Fruit fly (Drosophila melanogaster) whole organism, embryonic: ENCODE measurements around the gene CG2493.

Experiments
- CG10267 ChIP-seq: fragments of 200-800 bp; sonication (Bioruptor generic); optimal IDR thresholded peaks from 2 replicates; lab custom pipeline; 2018; ENCODE audit warnings: missing biosample characterization, mild to moderate bottlenecking, missing genetic modification characterization, moderate library complexity
- CG10543 ChIP-seq: fragments of 200-800 bp; sonication (Bioruptor generic); optimal IDR thresholded peaks from 3 replicates; lab custom pipeline; 2017; ENCODE audit warnings: missing biosample characterization, mild to moderate bottlenecking, missing genetic modification characterization, moderate library complexity
- CG12071 ChIP-seq: fragments of 200-800 bp; sonication (Bioruptor generic); optimal IDR thresholded peaks from 3 replicates; lab custom pipeline; 2018; ENCODE audit warnings: missing biosample characterization, mild to moderate bottlenecking, missing genetic modification characterization
- CG12219 ChIP-seq: fragments of 200-800 bp; sonication (Bioruptor generic); optimal IDR thresholded peaks from 3 replicates; lab custom pipeline; 2018; ENCODE audit warnings: missing biosample characterization, mild to moderate bottlenecking, missing genetic modification characterization
- CG13296 ChIP-seq: fragments of 200-800 bp; sonication (Bioruptor generic); optimal IDR thresholded peaks from 3 replicates; lab custom pipeline; 2018; ENCODE audit warnings: missing biosample characterization, mild to moderate bottlenecking, missing genetic modification characterization
- CG15514 ChIP-seq: fragments of 200-800 bp; sonication (Bioruptor generic); optimal IDR thresholded peaks from 3 replicates; lab custom pipeline; 2017; ENCODE audit warnings: missing biosample characterization, missing genetic modification characterization, mild to moderate bottlenecking, moderate library complexity, missing genetic modification reagents
- CG16863 ChIP-seq: fragments of 200-800 bp; sonication (Bioruptor generic); optimal IDR thresholded peaks from 3 replicates; lab custom pipeline; 2016; ENCODE audit warnings: missing biosample characterization, missing genetic modification characterization
- CG17385 ChIP-seq: fragments of 200-800 bp; sonication (Bioruptor generic); optimal IDR thresholded peaks from 3 replicates; lab custom pipeline; 2018; ENCODE audit warnings: missing biosample characterization, mild to moderate bottlenecking, missing genetic modification characterization
- CG17612 ChIP-seq: fragments of 200-800 bp; sonication (Bioruptor generic); IDR thresholded peaks from 2 replicates; pipeline ENCODE4 v1.3.6; 2022; ENCODE audit warnings: missing biosample characterization, missing genetic modification characterization
- CG17829 ChIP-seq: fragments of 200-800 bp; optimal IDR thresholded peaks from 2 replicates; lab custom pipeline; 2019; ENCODE audit warnings: missing biosample characterization, mild to moderate bottlenecking, missing genetic modification characterization, moderate library complexity
- CG1832 ChIP-seq: fragments of 200-800 bp; sonication (Bioruptor generic); optimal IDR thresholded peaks from 2 replicates; lab custom pipeline; 2017; ENCODE audit warnings: missing biosample characterization, mild to moderate bottlenecking, missing genetic modification characterization, inconsistent platforms
- CG30403 ChIP-seq: fragments of 200-800 bp; sonication (Bioruptor generic); optimal IDR thresholded peaks from 3 replicates; lab custom pipeline; 2016; ENCODE audit warnings: missing biosample characterization, missing genetic modification characterization
- CG3163 ChIP-seq: fragments of 200-800 bp; sonication (Bioruptor generic); optimal IDR thresholded peaks from 3 replicates; lab custom pipeline; 2016; ENCODE audit warnings: missing biosample characterization, missing genetic modification characterization
- CG3407 ChIP-seq: fragments of 200-800 bp; sonication (Bioruptor generic); optimal IDR thresholded peaks from 2 replicates; lab custom pipeline; 2018; ENCODE audit warnings: missing biosample characterization, mild to moderate bottlenecking, missing genetic modification characterization
- CG4424 ChIP-seq: fragments of 200-800 bp; sonication (Bioruptor generic); optimal IDR thresholded peaks from 3 replicates; lab custom pipeline; 2016; ENCODE audit warnings: missing biosample characterization, missing genetic modification characterization
- CG5180 ChIP-seq: fragments of 200-800 bp; sonication (Bioruptor generic); optimal IDR thresholded peaks from 3 replicates; lab custom pipeline; 2017; ENCODE audit warnings: missing biosample characterization, missing genetic modification characterization, mild to moderate bottlenecking, moderate library complexity, missing genetic modification reagents
- CG6272 ChIP-seq: fragments of 200-800 bp; sonication (Bioruptor generic); IDR thresholded peaks from 2 replicates; pipeline ENCODE4 v1.3.6; 2022; ENCODE audit warnings: missing biosample characterization, missing genetic modification characterization
- CG7271 ChIP-seq: fragments of 200-800 bp; sonication (Bioruptor generic); optimal IDR thresholded peaks from 2 replicates; lab custom pipeline; 2018; ENCODE audit warnings: missing biosample characterization, mild to moderate bottlenecking, missing genetic modification characterization, moderate library complexity
- CG7357 ChIP-seq: fragments of 200-800 bp; sonication (Bioruptor generic); IDR thresholded peaks from 3 replicates; pipeline ENCODE4 v1.3.6; 2022; ENCODE audit warnings: missing biosample characterization, missing genetic modification characterization
- CG7372 ChIP-seq: fragments of 200-800 bp; sonication (Bioruptor generic); IDR thresholded peaks from 2 replicates; pipeline ENCODE4 v1.3.6; 2022; ENCODE audit warnings: missing biosample characterization, missing genetic modification characterization
- CG7963 ChIP-seq: fragments of 200-800 bp; sonication (Bioruptor generic); IDR thresholded peaks from 3 replicates; pipeline ENCODE4 v1.3.6; 2022; ENCODE audit warnings: missing biosample characterization, missing genetic modification characterization; ENCODE audit not compliant: partially characterized antibody
- CG9727 ChIP-seq: fragments of 200-800 bp; sonication (Bioruptor generic); optimal IDR thresholded peaks from 3 replicates; lab custom pipeline; 2017; ENCODE audit warnings: missing biosample characterization, mild to moderate bottlenecking, missing genetic modification characterization
- CG9817 ChIP-seq: fragments of 200-800 bp; sonication (Bioruptor generic); optimal IDR thresholded peaks from 2 replicates; lab custom pipeline; 2018; ENCODE audit warnings: missing biosample characterization, mild to moderate bottlenecking, missing genetic modification characterization, moderate library complexity
- CG9876 ChIP-seq: fragments of 200-800 bp; sonication (Bioruptor generic); optimal IDR thresholded peaks from 2 replicates; lab custom pipeline; 2016; ENCODE audit warnings: missing biosample characterization, missing genetic modification characterization
- Camta ChIP-seq: fragments of 200-800 bp; sonication (Bioruptor generic); optimal IDR thresholded peaks from 2 replicates; lab custom pipeline; 2016; ENCODE audit warnings: missing biosample characterization, missing genetic modification characterization
- E2f2 ChIP-seq: fragments of 200-800 bp; sonication (Bioruptor generic); IDR thresholded peaks from 2 replicates; pipeline ENCODE4 v1.3.6; 2022; ENCODE audit warnings: missing biosample characterization, missing genetic modification characterization
- HLH3B ChIP-seq: fragments of 200-800 bp; sonication (Bioruptor generic); IDR thresholded peaks from 2 replicates; pipeline ENCODE4 v1.3.6; 2022; ENCODE audit warnings: missing biosample characterization, missing genetic modification characterization
- Hand ChIP-seq: fragments of 200-800 bp; sonication (Bioruptor generic); optimal IDR thresholded peaks from 2 replicates; lab custom pipeline; 2017; ENCODE audit warnings: mild to moderate bottlenecking, missing biosample characterization, missing genetic modification reagents, missing genetic modification characterization
- Lhr ChIP-seq: fragments of 200-800 bp; sonication (Bioruptor generic); optimal IDR thresholded peaks from 3 replicates; lab custom pipeline; 2017; ENCODE audit warnings: mild to moderate bottlenecking, missing biosample characterization, missing genetic modification reagents, missing genetic modification characterization
- Pdp1 ChIP-seq, 2 experiments: fragments of 200-800 bp; sonication (Bioruptor generic); optimal IDR thresholded peaks; 3 replicates each; lab custom pipeline; 2016; ENCODE audit warnings: missing biosample characterization in 2 of 2, missing genetic modification characterization in 2 of 2, mild to moderate bottlenecking in 1 of 2, moderate library complexity in 1 of 2
- Stat92E ChIP-seq, 3 experiments: fragments of >200 bp in 2 of 3; fragments of 200-800 bp in 1 of 3; sonication (Bioruptor generic) in 1 of 3; optimal IDR thresholded peaks; 2 replicates each; lab custom pipeline; 2017 to 2019; ENCODE audit warnings: missing biosample characterization in 3 of 3, missing genetic modification characterization in 3 of 3, mild to moderate bottlenecking in 1 of 3, moderate library complexity in 1 of 3
- cg ChIP-seq: fragments of 200-800 bp; sonication (Bioruptor generic); optimal IDR thresholded peaks from 3 replicates; lab custom pipeline; 2019; ENCODE audit warnings: missing biosample characterization, mild to moderate bottlenecking, missing genetic modification characterization, moderate library complexity
- chinmo ChIP-seq: fragments of 200-800 bp; sonication (Bioruptor generic); IDR thresholded peaks from 4 replicates; pipeline ENCODE4 v1.3.6; 2022; ENCODE audit warnings: missing biosample characterization, missing genetic modification characterization; ENCODE audit not compliant: partially characterized antibody
- crol ChIP-seq: fragments of 200-800 bp; sonication (Bioruptor generic); IDR thresholded peaks from 2 replicates; pipeline ENCODE4 v1.3.6; 2022; ENCODE audit warnings: missing biosample characterization, missing genetic modification characterization
- disco-r ChIP-seq: fragments of 200-800 bp; sonication (Bioruptor generic); optimal IDR thresholded peaks from 2 replicates; lab custom pipeline; 2016; ENCODE audit warnings: missing biosample characterization, missing genetic modification characterization
- dmrt99B ChIP-seq: fragments of 200-800 bp; sonication (Bioruptor generic); optimal IDR thresholded peaks from 2 replicates; lab custom pipeline; 2018; ENCODE audit warnings: missing biosample characterization, mild to moderate bottlenecking, missing genetic modification characterization, moderate library complexity
- fd3F ChIP-seq: fragments of 200-800 bp; sonication (Bioruptor generic); optimal IDR thresholded peaks from 2 replicates; lab custom pipeline; 2018; ENCODE audit warnings: missing biosample characterization, mild to moderate bottlenecking, missing genetic modification characterization, moderate library complexity
- luna ChIP-seq: fragments of 200-800 bp; sonication (Bioruptor generic); optimal IDR thresholded peaks from 2 replicates; lab custom pipeline; 2016; ENCODE audit warnings: missing biosample characterization, missing genetic modification characterization
- nmo ChIP-seq: fragments of 200-800 bp; sonication (Bioruptor generic); optimal IDR thresholded peaks from 2 replicates; lab custom pipeline; 2018; ENCODE audit warnings: missing biosample characterization, mild to moderate bottlenecking, missing genetic modification characterization, moderate library complexity
- p53 ChIP-seq: fragments of 200-800 bp; sonication (Bioruptor generic); optimal IDR thresholded peaks from 2 replicates; lab custom pipeline; 2016; ENCODE audit warnings: missing biosample characterization, missing genetic modification characterization
- prd ChIP-seq, 3 experiments: fragments of >200 bp in 2 of 3; fragments of 200-800 bp in 1 of 3; sonication (Bioruptor generic) in 1 of 3; optimal IDR thresholded peaks in 2 of 3; IDR thresholded peaks in 1 of 3; 2 replicates in 2 of 3; 3 replicates in 1 of 3; pipeline versions ENCODE4 v1.3.6 to Lab custom; 2017 to 2022; ENCODE audit warnings: missing biosample characterization in 1 of 3, missing genetic modification characterization in 1 of 3
- psq ChIP-seq: fragments of 200-800 bp; sonication (Bioruptor generic); optimal IDR thresholded peaks from 2 replicates; lab custom pipeline; 2017; ENCODE audit warnings: missing biosample characterization, missing genetic modification characterization
- row ChIP-seq: fragments of 200-800 bp; sonication (Bioruptor generic); IDR thresholded peaks from 3 replicates; pipeline ENCODE4 v1.3.6; 2022; ENCODE audit warnings: missing biosample characterization, missing genetic modification characterization
- schlank ChIP-seq: fragments of 200-800 bp; sonication (Bioruptor generic); optimal IDR thresholded peaks from 2 replicates; lab custom pipeline; 2018; ENCODE audit warnings: missing biosample characterization, mild to moderate bottlenecking, missing genetic modification characterization
- scrt ChIP-seq: fragments of 200-800 bp; sonication (Bioruptor generic); optimal IDR thresholded peaks from 2 replicates; lab custom pipeline; 2018; ENCODE audit warnings: missing biosample characterization, mild to moderate bottlenecking, missing genetic modification characterization, moderate library complexity
- sens ChIP-seq: fragments of 200-800 bp; sonication (Bioruptor generic); peaks from one replicate; lab custom pipeline; 2016; ENCODE audit warnings: missing biosample characterization, missing genetic modification characterization
- seq ChIP-seq: fragments of 200-800 bp; sonication (Bioruptor generic); IDR thresholded peaks from 2 replicates; pipeline ENCODE4 v1.3.6; 2022; ENCODE audit warnings: missing biosample characterization, missing genetic modification characterization
- sima ChIP-seq: fragments of 200-800 bp; sonication (Bioruptor generic); optimal IDR thresholded peaks from 2 replicates; lab custom pipeline; 2016; ENCODE audit warnings: missing biosample characterization, missing genetic modification characterization
- tin ChIP-seq: fragments of 200-800 bp; sonication (Bioruptor generic); optimal IDR thresholded peaks from 3 replicates; lab custom pipeline; 2016; ENCODE audit warnings: missing biosample characterization, missing genetic modification characterization
- tio ChIP-seq: fragments of 200-800 bp; sonication (Bioruptor generic); optimal IDR thresholded peaks from 2 replicates; lab custom pipeline; 2017; ENCODE audit warnings: missing biosample characterization, missing genetic modification characterization, inconsistent platforms
- ttk ChIP-seq: fragments of 200-800 bp; sonication (Bioruptor generic); IDR thresholded peaks from 2 replicates; pipeline ENCODE4 v2.1.2; 2022; ENCODE audit warnings: missing biosample characterization, missing genetic modification characterization

CG2493 gene

DNA sequence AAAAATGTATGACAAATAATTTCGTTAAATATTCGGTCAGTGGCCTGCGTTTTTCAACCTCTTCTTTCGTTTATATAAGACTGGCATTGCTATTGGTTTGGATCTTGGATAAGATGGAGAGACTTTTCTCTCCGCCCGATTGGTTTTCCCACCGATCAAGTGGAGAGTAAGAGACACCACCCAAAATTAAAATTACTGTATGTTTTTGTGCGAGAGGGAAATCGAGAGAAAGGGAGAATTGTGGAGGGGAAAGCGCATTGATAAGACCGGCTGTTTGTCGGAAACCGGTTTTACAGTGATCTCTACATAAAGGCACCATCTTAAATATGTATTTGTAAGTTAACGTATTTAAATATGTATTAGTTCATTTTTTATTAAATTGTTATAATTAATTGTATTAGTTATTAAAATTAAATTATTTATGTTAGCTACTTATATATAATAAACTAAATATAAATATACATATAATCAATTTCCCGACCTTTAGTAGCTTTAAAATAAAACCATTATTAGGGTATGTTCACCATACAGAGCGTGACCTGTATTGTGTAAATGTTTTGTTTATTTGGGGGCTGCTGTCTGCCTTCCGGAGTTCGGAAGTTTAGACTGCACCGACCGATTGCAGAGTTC, 31.3 kb upstream of the CG2493 start, which contains the start of gene CG34007 (continued):
- TF ChIP-seq row (GFP tag; lab: Robert Waterston, UW): peak; percentile 88
- TF ChIP-seq CG9876 (GFP tag; lab: Kevin White, UChicago): no peak
- peak; percentile 11 for TF ChIP-seq psq (GFP tag; lab: Kevin White, UChicago)
- no peak for TF ChIP-seq CG17612
- peak in 1 of 3 experiments; percentile 89 for TF ChIP-seq Stat92E (GFP tag; optimal IDR thresholded peaks at IDR 0.05; lab: Kevin White, UChicago)
- TF ChIP-seq dmrt99B (tag; lab: Kevin White, UChicago): peak; percentile 89
- TF ChIP-seq Pdp1 (GFP tag; optimal IDR thresholded peaks at IDR 0.05; lab: Kevin White, UChicago): peak in 1 of 2 experiments; percentile 97
- no peak for TF ChIP-seq sima (GFP tag; lab: Kevin White, UChicago)
- peak; percentile 63 for TF ChIP-seq CG4424
- peak; percentile 85 for TF ChIP-seq CG9727 (GFP tag; lab: Kevin White, UChicago)
- peak; percentile 71 for TF ChIP-seq CG17385 (GFP tag; lab: Kevin White, UChicago)
- peak; percentile 64 for TF ChIP-seq CG30403 (GFP tag; lab: Kevin White, UChicago)
- peak; percentile 43; the same call in 1 of the 2 replicates for TF ChIP-seq seq (GFP tag; lab: Robert Waterston, UW)
- no peak for TF ChIP-seq CG1832 (GFP tag; lab: Kevin White, UChicago)
- TF ChIP-seq CG7271 (tag; lab: Kevin White, UChicago): peak; percentile 54
- no peak for TF ChIP-seq luna (GFP tag; lab: Kevin White, UChicago)
- no peak for TF ChIP-seq CG6272
- peak; percentile 40; the same call in 1 of the 2 replicates for TF ChIP-seq E2f2 (GFP tag; lab: Robert Waterston, UW)
- peak; percentile 94 for TF ChIP-seq CG17829
- no peak for TF ChIP-seq Hand (GFP tag; lab: Kevin White, UChicago)
- TF ChIP-seq disco-r: no peak
- peak; percentile 58 for TF ChIP-seq CG13296
- TF ChIP-seq CG9817 (tag; lab: Kevin White, UChicago): peak; percentile 63
- TF ChIP-seq CG7963: no peak
- TF ChIP-seq CG15514 (GFP tag; lab: Kevin White, UChicago): no peak
- peak; percentile 22 for TF ChIP-seq CG5180 (GFP tag; lab: Kevin White, UChicago)
- no peak for TF ChIP-seq CG7372 (GFP tag; lab: Robert Waterston, UW)
- TF ChIP-seq CG12219 (GFP tag; lab: Kevin White, UChicago): peak; percentile 36
- peak; percentile 87 for TF ChIP-seq ttk
- peak; percentile 85 for TF ChIP-seq CG10267
- no peak for TF ChIP-seq Camta (GFP tag; lab: Kevin White, UChicago)
- TF ChIP-seq fd3F: peak; percentile 45
- peak; percentile 79 for TF ChIP-seq HLH3B (GFP tag; lab: Robert Waterston, UW)
- TF ChIP-seq nmo: peak; percentile 97
- TF ChIP-seq CG7357 (GFP tag; lab: Robert Waterston, UW): peak; percentile 22; the same call in 1 of the 3 replicates
- TF ChIP-seq p53 (GFP tag; lab: Kevin White, UChicago): no peak
- TF ChIP-seq scrt (GFP tag; lab: Kevin White, UChicago): peak; percentile 11
- peak; percentile 45 for TF ChIP-seq tin (GFP tag; lab: Kevin White, UChicago)
- peak; percentile 29 for TF ChIP-seq CG3163 (GFP tag; lab: Kevin White, UChicago)

DNA sequence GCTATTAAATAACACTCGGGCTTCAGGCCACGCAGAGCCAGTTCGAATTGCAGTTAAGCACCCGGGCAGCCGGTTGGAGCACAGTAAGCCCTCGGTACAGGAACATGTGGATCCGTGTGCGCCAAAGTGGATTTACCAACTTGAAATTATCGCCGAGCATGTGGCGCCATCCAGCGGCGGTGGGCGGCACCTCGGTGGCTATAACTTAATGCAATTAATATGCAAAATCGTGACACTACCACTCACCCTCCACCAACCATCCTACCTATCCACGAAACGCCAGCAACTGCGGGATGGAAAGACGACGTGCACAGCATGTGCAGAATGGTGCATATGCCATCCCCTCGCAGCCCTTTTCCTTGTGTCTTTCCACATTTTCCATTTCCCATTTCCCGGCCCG, 24.9 kb upstream of the CG2493 start:
- TF ChIP-seq CG16863 (GFP tag; lab: Kevin White, UChicago) (no peak), tio (no peak), Lhr (GFP tag; lab: Kevin White, UChicago) (no peak), CG3407 (GFP tag; lab: Kevin White, UChicago) (no peak), sens (no peak), chinmo (GFP tag; lab: Robert Waterston, UW) (no peak), prd (optimal IDR thresholded peaks at IDR 0.05; lab: Kevin White, UChicago) (no peak), prd (GFP tag; IDR thresholded peaks at IDR 0.05; lab: Robert Waterston, UW) (0 out of 3 replicates have a peak, but pooled peaks have one; percentile 6), CG12071 (GFP tag; lab: Kevin White, UChicago) (no peak), CG10543 (GFP tag; lab: Kevin White, UChicago) (no peak), schlank (no peak), crol (GFP tag; lab: Robert Waterston, UW) (peak; percentile 44; the same call in 1 of the 2 replicates), cg (GFP tag; lab: Kevin White, UChicago) (no peak)
